Fruit fly (Drosophila melanogaster) whole organism, embryonic: ENCODE data around the gene CG14402.

ENCODE experiments used
- Antp ChIP-seq: fragments of 200-800 bp; sonication (Bioruptor generic); optimal IDR thresholded peaks from 3 replicates; lab custom pipeline; 2016; ENCODE audit warnings: missing biosample characterization, missing genetic modification characterization
- Atf-2 ChIP-seq: fragments of 200-800 bp; sonication (Bioruptor generic); optimal IDR thresholded peaks from 2 replicates; lab custom pipeline; 2016; ENCODE audit warnings: missing biosample characterization, missing genetic modification characterization
- Atf6 ChIP-seq: fragments of 200-800 bp; sonication (Bioruptor generic); IDR thresholded peaks from 2 replicates; pipeline ENCODE4 v1.3.6; 2022; ENCODE audit warnings: missing biosample characterization, missing genetic modification characterization
- CG11093 ChIP-seq: fragments of 200-800 bp; sonication (Bioruptor generic); IDR thresholded peaks from 3 replicates; pipeline ENCODE4 v1.3.6; 2022; ENCODE audit warnings: missing biosample characterization, missing genetic modification characterization
- CG11695 ChIP-seq: fragments of 200-800 bp; sonication (Bioruptor generic); IDR thresholded peaks from 3 replicates; pipeline ENCODE4 v1.3.6; 2022; ENCODE audit warnings: missing biosample characterization, missing genetic modification characterization
- CG12219 ChIP-seq: fragments of 200-800 bp; sonication (Bioruptor generic); optimal IDR thresholded peaks from 3 replicates; lab custom pipeline; 2018; ENCODE audit warnings: missing biosample characterization, mild to moderate bottlenecking, missing genetic modification characterization
- CG12236 ChIP-seq: fragments of 200-800 bp; sonication (Bioruptor generic); optimal IDR thresholded peaks from 2 replicates; lab custom pipeline; 2016; ENCODE audit warnings: missing biosample characterization, missing genetic modification characterization
- CG12942 ChIP-seq: fragments of 200-800 bp; sonication (Bioruptor generic); optimal IDR thresholded peaks from 3 replicates; lab custom pipeline; 2016; ENCODE audit warnings: missing biosample characterization, missing genetic modification characterization
- CG13624 ChIP-seq: fragments of 200-800 bp; sonication (Bioruptor generic); optimal IDR thresholded peaks from 2 replicates; lab custom pipeline; 2016; ENCODE audit warnings: missing biosample characterization, missing genetic modification characterization
- CG13894 ChIP-seq: fragments of 200-800 bp; sonication (Bioruptor generic); optimal IDR thresholded peaks from 3 replicates; lab custom pipeline; 2018; ENCODE audit warnings: missing biosample characterization, mild to moderate bottlenecking, missing genetic modification characterization, moderate library complexity
- CG14860 ChIP-seq: fragments of 200-800 bp; sonication (Bioruptor generic); IDR thresholded peaks from 3 replicates; pipeline ENCODE4 v1.3.6; 2022; ENCODE audit warnings: missing biosample characterization, missing genetic modification characterization; ENCODE audit not compliant: partially characterized antibody
- CG1647 ChIP-seq: fragments of 200-800 bp; sonication (Bioruptor generic); optimal IDR thresholded peaks from 3 replicates; lab custom pipeline; 2016; ENCODE audit warnings: missing biosample characterization, missing genetic modification characterization
- CG17361 ChIP-seq: fragments of 200-800 bp; sonication (Bioruptor generic); IDR thresholded peaks from 3 replicates; pipeline ENCODE4 v1.3.6; 2022; ENCODE audit warnings: missing biosample characterization, missing genetic modification characterization
- CG17385 ChIP-seq: fragments of 200-800 bp; sonication (Bioruptor generic); optimal IDR thresholded peaks from 3 replicates; lab custom pipeline; 2018; ENCODE audit warnings: missing biosample characterization, mild to moderate bottlenecking, missing genetic modification characterization
- CG1832 ChIP-seq: fragments of 200-800 bp; sonication (Bioruptor generic); optimal IDR thresholded peaks from 2 replicates; lab custom pipeline; 2017; ENCODE audit warnings: missing biosample characterization, mild to moderate bottlenecking, missing genetic modification characterization, inconsistent platforms
- CG30403 ChIP-seq: fragments of 200-800 bp; sonication (Bioruptor generic); optimal IDR thresholded peaks from 3 replicates; lab custom pipeline; 2016; ENCODE audit warnings: missing biosample characterization, missing genetic modification characterization
- CG31441 ChIP-seq: fragments of 200-800 bp; sonication (Bioruptor generic); IDR thresholded peaks from 2 replicates; pipeline ENCODE4 v1.3.6; 2022; ENCODE audit warnings: missing biosample characterization, missing genetic modification characterization
- CG3838 ChIP-seq: fragments of 200-800 bp; sonication (Bioruptor generic); optimal IDR thresholded peaks from 3 replicates; lab custom pipeline; 2016; ENCODE audit warnings: missing biosample characterization, missing genetic modification characterization
- D ChIP-seq, 2 experiments: fragments of 200-800 bp in 1 of 2; fragments of >200 bp in 1 of 2; sonication (Bioruptor generic) in 1 of 2; optimal IDR thresholded peaks; 2 replicates in 1 of 2; 3 replicates in 1 of 2; lab custom pipeline; 2017; ENCODE audit warnings: mild to moderate bottlenecking in 1 of 2, missing biosample characterization in 1 of 2, missing genetic modification characterization in 1 of 2, missing genetic modification reagents in 1 of 2
- Deaf1 ChIP-seq: fragments of 200-800 bp; optimal IDR thresholded peaks from 3 replicates; lab custom pipeline; 2019; ENCODE audit warnings: missing biosample characterization, mild to moderate bottlenecking, missing genetic modification characterization, moderate library complexity
- Drgx ChIP-seq: fragments of 200-800 bp; sonication (Bioruptor generic); IDR thresholded peaks from 2 replicates; pipeline ENCODE4 v1.3.6; 2022; ENCODE audit warnings: missing biosample characterization, missing genetic modification characterization
- Elba2 ChIP-seq: fragments of 200-800 bp; sonication (Bioruptor generic); optimal IDR thresholded peaks from 3 replicates; lab custom pipeline; 2016; ENCODE audit warnings: missing biosample characterization, missing genetic modification characterization
- HHEX ChIP-seq: fragments of 200-800 bp; sonication (Bioruptor generic); optimal IDR thresholded peaks from 3 replicates; lab custom pipeline; 2017; ENCODE audit warnings: missing biosample characterization, mild to moderate bottlenecking, missing genetic modification characterization, missing genetic modification reagents
- Max ChIP-seq: fragments of 200-800 bp; sonication (Bioruptor generic); optimal IDR thresholded peaks from 2 replicates; lab custom pipeline; 2016; ENCODE audit warnings: missing biosample characterization, mild to moderate bottlenecking, missing genetic modification characterization
- Oli ChIP-seq: fragments of 200-800 bp; sonication (Bioruptor generic); optimal IDR thresholded peaks from 2 replicates; lab custom pipeline; 2018; ENCODE audit warnings: missing biosample characterization, mild to moderate bottlenecking, missing genetic modification characterization, moderate library complexity
- Optix ChIP-seq: fragments of 200-800 bp; sonication (Bioruptor generic); IDR thresholded peaks from 3 replicates; pipeline ENCODE4 v1.3.6; 2022; ENCODE audit warnings: missing biosample characterization, missing genetic modification characterization
- Pdp1 ChIP-seq, 2 experiments: fragments of 200-800 bp; sonication (Bioruptor generic); optimal IDR thresholded peaks; 3 replicates each; lab custom pipeline; 2016; ENCODE audit warnings: missing biosample characterization in 2 of 2, missing genetic modification characterization in 2 of 2, mild to moderate bottlenecking in 1 of 2, moderate library complexity in 1 of 2
- Vsx1 ChIP-seq: fragments of 200-800 bp; sonication (Bioruptor generic); optimal IDR thresholded peaks from 2 replicates; lab custom pipeline; 2017; ENCODE audit warnings: missing biosample characterization, mild to moderate bottlenecking, missing genetic modification characterization, missing genetic modification reagents
- abd-A ChIP-seq: fragments of 200-800 bp; sonication (Bioruptor generic); optimal IDR thresholded peaks from 3 replicates; lab custom pipeline; 2019; ENCODE audit warnings: missing biosample characterization, mild to moderate bottlenecking, missing genetic modification characterization, moderate library complexity
- chif ChIP-seq, 2 experiments: fragments of 200-800 bp; sonication (Bioruptor generic); optimal IDR thresholded peaks; 3 replicates each; lab custom pipeline; 2016; ENCODE audit warnings: missing biosample characterization in 2 of 2, missing genetic modification characterization in 2 of 2
- chinmo ChIP-seq: fragments of 200-800 bp; sonication (Bioruptor generic); IDR thresholded peaks from 4 replicates; pipeline ENCODE4 v1.3.6; 2022; ENCODE audit warnings: missing biosample characterization, missing genetic modification characterization; ENCODE audit not compliant: partially characterized antibody
- danr ChIP-seq: fragments of 200-800 bp; sonication (Bioruptor generic); IDR thresholded peaks from 2 replicates; pipeline ENCODE4 v1.3.6; 2022; ENCODE audit warnings: missing biosample characterization, missing genetic modification characterization
- dati ChIP-seq: fragments of 200-800 bp; sonication (Bioruptor generic); IDR thresholded peaks from 2 replicates; pipeline ENCODE4 v1.3.6; 2022; ENCODE audit warnings: missing biosample characterization, missing genetic modification characterization
- dpn ChIP-seq, 2 experiments: fragments of 200-800 bp; sonication (Bioruptor generic); optimal IDR thresholded peaks; 3 replicates each; lab custom pipeline; 2016; ENCODE audit warnings: missing biosample characterization in 2 of 2, missing genetic modification characterization in 2 of 2
- esg ChIP-seq: fragments of 200-800 bp; sonication (Bioruptor generic); conservative IDR thresholded peaks from 2 replicates; pipeline ENCODE4 v1.3.6; 2022; ENCODE audit warnings: missing biosample characterization, missing genetic modification characterization
- gcm ChIP-seq: fragments of 200-800 bp; sonication (Bioruptor generic); optimal IDR thresholded peaks from 2 replicates; lab custom pipeline; 2019; ENCODE audit warnings: missing biosample characterization, mild to moderate bottlenecking, missing genetic modification characterization, moderate library complexity
- h ChIP-seq: fragments of >200 bp; optimal IDR thresholded peaks from 2 replicates; lab custom pipeline; 2017
- hth ChIP-seq: fragments of >200 bp; optimal IDR thresholded peaks from 2 replicates; lab custom pipeline; 2017; ENCODE audit warnings: inconsistent platforms
- jigr1 ChIP-seq: fragments of 200-800 bp; sonication (Bioruptor generic); IDR thresholded peaks from 3 replicates; pipeline ENCODE4 v1.3.6; 2022; ENCODE audit warnings: missing biosample characterization, missing genetic modification characterization
- nerfin-2 ChIP-seq: fragments of 200-800 bp; sonication (Bioruptor generic); IDR thresholded peaks from 2 replicates; pipeline ENCODE4 v1.3.6; 2022; ENCODE audit warnings: missing biosample characterization, missing genetic modification characterization; ENCODE audit not compliant: partially characterized antibody
- org-1 ChIP-seq: fragments of 200-800 bp; sonication (Bioruptor generic); optimal IDR thresholded peaks from 2 replicates; lab custom pipeline; 2017; ENCODE audit warnings: missing biosample characterization, missing genetic modification characterization
- pum ChIP-seq: fragments of 200-800 bp; sonication (Bioruptor generic); optimal IDR thresholded peaks from 2 replicates; lab custom pipeline; 2016; ENCODE audit warnings: missing biosample characterization, missing genetic modification characterization
- repo ChIP-seq: fragments of 200-800 bp; sonication (Bioruptor generic); optimal IDR thresholded peaks from 2 replicates; lab custom pipeline; 2016; ENCODE audit warnings: missing biosample characterization, missing genetic modification characterization
- row ChIP-seq: fragments of 200-800 bp; sonication (Bioruptor generic); IDR thresholded peaks from 3 replicates; pipeline ENCODE4 v1.3.6; 2022; ENCODE audit warnings: missing biosample characterization, missing genetic modification characterization
- sc ChIP-seq, 3 experiments: fragments of >200 bp in 2 of 3; fragments of 200-800 bp in 1 of 3; sonication (Bioruptor generic) in 1 of 3; optimal IDR thresholded peaks; 2 replicates in 2 of 3; 3 replicates in 1 of 3; lab custom pipeline; 2017; ENCODE audit warnings: mild to moderate bottlenecking in 1 of 3, missing biosample characterization in 1 of 3, missing genetic modification characterization in 1 of 3, missing genetic modification reagents in 1 of 3
- sima ChIP-seq: fragments of 200-800 bp; sonication (Bioruptor generic); optimal IDR thresholded peaks from 2 replicates; lab custom pipeline; 2016; ENCODE audit warnings: missing biosample characterization, missing genetic modification characterization
- so ChIP-seq: fragments of 200-800 bp; sonication (Bioruptor generic); IDR thresholded peaks from 3 replicates; pipeline ENCODE4 v1.3.6; 2022; ENCODE audit warnings: missing biosample characterization, missing genetic modification characterization
- sqz ChIP-seq: fragments of 200-800 bp; sonication (Bioruptor generic); optimal IDR thresholded peaks from 3 replicates; lab custom pipeline; 2018; ENCODE audit warnings: missing biosample characterization, mild to moderate bottlenecking, missing genetic modification characterization
- tap ChIP-seq: fragments of 200-800 bp; optimal IDR thresholded peaks from 3 replicates; lab custom pipeline; 2019; ENCODE audit warnings: missing biosample characterization, mild to moderate bottlenecking, missing genetic modification characterization, moderate library complexity
- zfh1 ChIP-seq: fragments of 200-800 bp; sonication (Bioruptor generic); IDR thresholded peaks from 3 replicates; pipeline ENCODE4 v1.3.6; 2022; ENCODE audit warnings: missing biosample characterization, missing genetic modification characterization

The CG14402 gene

DNA sequence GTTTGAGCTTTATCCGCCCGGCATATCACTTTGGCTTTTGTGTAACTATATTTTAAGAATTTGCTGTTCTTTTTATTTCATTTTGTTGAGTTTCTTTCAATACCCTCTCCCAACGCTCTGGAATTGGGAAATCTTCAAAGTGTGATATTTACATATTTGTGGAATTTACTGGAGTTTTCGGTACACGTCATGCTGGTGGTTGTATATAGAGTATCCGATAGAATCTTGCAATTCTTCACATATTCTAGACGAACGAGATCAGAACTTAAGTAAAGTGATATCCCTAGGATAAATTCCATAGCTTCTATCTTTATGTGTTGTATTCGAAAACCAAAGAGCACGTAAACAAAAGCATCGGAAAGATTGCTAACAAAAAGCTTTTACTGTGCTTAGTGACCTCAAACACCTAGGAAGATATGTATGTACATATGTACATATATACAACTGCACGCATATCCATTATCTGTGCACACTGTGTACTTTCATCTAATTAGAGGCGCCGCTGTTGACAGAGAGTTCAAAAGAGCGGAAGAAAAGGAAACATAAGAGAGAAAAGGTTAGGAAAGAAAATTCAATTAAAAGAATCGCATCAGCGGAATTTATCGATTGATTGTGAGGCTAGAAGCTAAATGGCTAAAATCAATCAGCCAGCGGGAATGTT, 47.7 kb downstream of the CG14402 start (continued):
- TF ChIP-seq Atf-2 (no peak), gcm (GFP tag; lab: Kevin White, UChicago) (peak; percentile 59), Max (GFP tag; lab: Kevin White, UChicago) (no peak), jigr1 (GFP tag; lab: Robert Waterston, UW) (no peak), CG11695 (GFP tag; lab: Robert Waterston, UW) (0 out of 3 replicates have a peak, but pooled peaks have one; percentile 29), tap (tag; lab: Kevin White, UChicago) (peak; percentile 42), h (no peak), row (GFP tag; lab: Robert Waterston, UW) (peak; percentile 21; the same call in 1 of the 3 replicates), CG1832 (GFP tag; lab: Kevin White, UChicago) (no peak), Elba2 (GFP tag; lab: Kevin White, UChicago) (no peak), chinmo (GFP tag; lab: Robert Waterston, UW) (no peak), abd-A (tag; lab: Kevin White, UChicago) (no peak), HHEX (GFP tag; lab: Kevin White, UChicago) (peak; percentile 69), CG31441 (GFP tag; lab: Robert Waterston, UW) (peak; percentile 48; the same call in 1 of the 2 replicates), CG12236 (GFP tag; lab: Kevin White, UChicago) (peak; percentile 40), sqz (peak; percentile 61), CG12219 (GFP tag; lab: Kevin White, UChicago) (peak; percentile 31), Oli (no peak), Deaf1 (tag; lab: Kevin White, UChicago) (no peak), D (optimal IDR thresholded peaks at IDR 0.05; lab: Kevin White, UChicago) (no peak), D (GFP tag; optimal IDR thresholded peaks at IDR 0.05; lab: Kevin White, UChicago) (peak; percentile 54), Drgx (no peak), dati (GFP tag; lab: Robert Waterston, UW) (no peak), nerfin-2 (GFP tag; lab: Robert Waterston, UW) (no peak), CG12942 (no peak), chif (GFP tag; optimal IDR thresholded peaks at IDR 0.05; lab: Kevin White, UChicago) (no peak), so (GFP tag; lab: Robert Waterston, UW) (peak; percentile 62; the same call in 2 of the 3 replicates), hth (no peak), dpn (GFP tag; optimal IDR thresholded peaks at IDR 0.05; lab: Kevin White, UChicago) (no peak), CG17385 (GFP tag; lab: Kevin White, UChicago) (peak; percentile 54), Optix (GFP tag; lab: Robert Waterston, UW) (0 out of 3 replicates have a peak, but pooled peaks have one; percentile 5), esg (GFP tag; lab: Robert Waterston, UW) (no peak), CG1647 (GFP tag; lab: Kevin White, UChicago) (no peak), Atf6 (GFP tag; lab: Robert Waterston, UW) (peak; percentile 42; the same call in 1 of the 2 replicates), pum (GFP tag; lab: Kevin White, UChicago) (no peak), CG11093 (GFP tag; lab: Robert Waterston, UW) (no peak), danr (GFP tag; lab: Robert Waterston, UW) (no peak), Pdp1 (GFP tag; optimal IDR thresholded peaks at IDR 0.05; lab: Kevin White, UChicago) (no peak), sc (optimal IDR thresholded peaks at IDR 0.05; lab: Kevin White, UChicago) (no peak), sc (GFP tag; optimal IDR thresholded peaks at IDR 0.05; lab: Kevin White, UChicago) (peak; percentile 52), repo (GFP tag; lab: Kevin White, UChicago) (no peak), CG14860 (GFP tag; lab: Robert Waterston, UW) (no peak), CG13894 (tag; lab: Kevin White, UChicago) (no peak), Vsx1 (peak; percentile 76), zfh1 (GFP tag; lab: Robert Waterston, UW) (peak; percentile 43; the same call in 1 of the 3 replicates), sima (no peak), org-1 (no peak), CG13624 (GFP tag; lab: Kevin White, UChicago) (no peak), CG30403 (GFP tag; lab: Kevin White, UChicago) (no peak), Antp (no peak), CG3838 (GFP tag; lab: Kevin White, UChicago) (peak; percentile 17), CG17361 (GFP tag; lab: Robert Waterston, UW) (no peak)
